Worm (Caenorhabditis elegans) whole organism, L3 larva: Measurements from ENCODE around the gene srx-102.

Experiments
- egl-27 ChIP-seq: sonication (generic microtip); optimal IDR thresholded peaks from 4 replicates; lab custom pipeline; 2017; ENCODE audit warnings: missing biosample characterization, missing genetic modification reagents, missing genetic modification characterization
- elt-1 ChIP-seq: fragments of 150-350 bp; optimal IDR thresholded peaks from 2 replicates; lab custom pipeline; 2014; ENCODE audit warnings: missing biosample characterization, missing genetic modification characterization
- elt-2 ChIP-seq: sonication (generic microtip); optimal IDR thresholded peaks from 2 replicates; lab custom pipeline; 2016; ENCODE audit warnings: missing genetic modification reagents, mild to moderate bottlenecking, missing genetic modification characterization, missing compliant biosample characterization
- eor-1 ChIP-seq, 2 experiments: fragments of 150-350 bp; optimal IDR thresholded peaks; 2 replicates each; lab custom pipeline; 2014 to 2018; ENCODE audit warnings: missing biosample characterization in 2 of 2, missing genetic modification characterization in 2 of 2
- jun-1 ChIP-seq: fragments of 150-350 bp; optimal IDR thresholded peaks from 2 replicates; lab custom pipeline; 2014; ENCODE audit warnings: missing biosample characterization, missing genetic modification reagents, missing genetic modification characterization
- nhr-23 ChIP-seq: fragments of 150-350 bp; optimal IDR thresholded peaks from 2 replicates; lab custom pipeline; 2014; ENCODE audit warnings: missing biosample characterization, missing genetic modification reagents, missing genetic modification characterization
- nhr-237 ChIP-seq: fragments of 150-350 bp; optimal IDR thresholded peaks from 2 replicates; lab custom pipeline; 2014; ENCODE audit warnings: missing biosample characterization, missing genetic modification characterization
- nhr-25 ChIP-seq: sonication (generic microtip); optimal IDR thresholded peaks from 2 replicates; lab custom pipeline; 2017; ENCODE audit warnings: missing biosample characterization, missing genetic modification characterization
- nhr-43 ChIP-seq: sonication (generic microtip); optimal IDR thresholded peaks from 2 replicates; lab custom pipeline; 2016; ENCODE audit warnings: mild to moderate bottlenecking, missing genetic modification characterization, missing compliant biosample characterization; ENCODE audit not compliant: poor library complexity, severe bottlenecking
- nhr-76 ChIP-seq: fragments of 150-350 bp; sonication (generic microtip); optimal IDR thresholded peaks from 5 replicates; lab custom pipeline; 2014; ENCODE audit warnings: missing biosample characterization, missing genetic modification characterization
- pha-4 ChIP-seq: fragments of 150-350 bp; optimal IDR thresholded peaks from 2 replicates; lab custom pipeline; 2014; ENCODE audit warnings: missing biosample characterization, missing genetic modification reagents, missing genetic modification characterization
- skn-1 ChIP-seq: fragments of 150-350 bp; optimal IDR thresholded peaks from 2 replicates; lab custom pipeline; 2014; ENCODE audit warnings: missing biosample characterization, missing genetic modification characterization
- snpc-4 ChIP-seq: fragments of 150-350 bp; optimal IDR thresholded peaks from 2 replicates; lab custom pipeline; 2014; ENCODE audit warnings: missing biosample characterization, missing genetic modification characterization
- unc-39 ChIP-seq: sonication (generic microtip); optimal IDR thresholded peaks from 4 replicates; lab custom pipeline; 2017; ENCODE audit warnings: missing biosample characterization, missing genetic modification characterization

ce11 chrII:3739647-3740046 is 45.1 kb upstream of the srx-102 start, which contains the start of gene F12E12.2:
- TF ChIP-seq unc-39 (no peak), eor-1 (tag; optimal IDR thresholded peaks at IDR 0.05; lab: Kevin White, UChicago) (no peak), snpc-4 (tag; lab: Kevin White, UChicago) (no peak), elt-1 (no peak), nhr-43 (no peak), nhr-25 (tag; lab: Kevin White, UChicago) (no peak), nhr-76 (no peak), elt-2 (no peak), jun-1 (no peak), skn-1 (no peak), nhr-23 (tag; lab: Kevin White, UChicago) (no peak), pha-4 (no peak), egl-27 (tag; lab: Kevin White, UChicago) (no peak), nhr-237 (no peak)
